Worm (Caenorhabditis elegans) whole organism, early embryonic: ENCODE measurements around the gene C53A5.17.

ENCODE experiments used
- B0310.2 ChIP-seq: sonication (generic microtip); optimal IDR thresholded peaks from 2 replicates; lab custom pipeline; 2016; ENCODE audit warnings: mild to moderate bottlenecking, missing genetic modification characterization, missing compliant biosample characterization
- F13C5.2 ChIP-seq: sonication (generic microtip); optimal IDR thresholded peaks from 2 replicates; lab custom pipeline; 2017; ENCODE audit warnings: mild to moderate bottlenecking, missing genetic modification characterization, inconsistent platforms, missing compliant biosample characterization
- aly-1 ChIP-seq: sonication (generic microtip); optimal IDR thresholded peaks from 2 replicates; lab custom pipeline; 2016; ENCODE audit warnings: missing genetic modification characterization, missing compliant biosample characterization
- ama-1 ChIP-seq: fragments of 150-350 bp; optimal IDR thresholded peaks from 2 replicates; lab custom pipeline; 2014
- ceh-13 ChIP-seq: fragments of 200-800 bp; sonication (Bioruptor generic); optimal IDR thresholded peaks from 2 replicates; lab custom pipeline; 2018; ENCODE audit warnings: mild to moderate bottlenecking, missing genetic modification characterization, missing compliant biosample characterization
- ceh-36 ChIP-seq: sonication (generic microtip); optimal IDR thresholded peaks from 2 replicates; lab custom pipeline; 2016; ENCODE audit warnings: missing genetic modification characterization, inconsistent platforms, missing compliant biosample characterization
- ets-7 ChIP-seq: sonication (generic microtip); optimal IDR thresholded peaks from 2 replicates; lab custom pipeline; 2016; ENCODE audit warnings: missing genotype, missing genetic modification characterization, missing compliant biosample characterization
- flt-1 ChIP-seq: fragments of 200-800 bp; sonication (Bioruptor generic); IDR thresholded peaks from 2 replicates; pipeline ENCODE4 v1.3.6; 2022; ENCODE audit warnings: missing genetic modification characterization, missing compliant biosample characterization
- hmbx-1 ChIP-seq: sonication (generic microtip); optimal IDR thresholded peaks from 2 replicates; lab custom pipeline; 2016; ENCODE audit warnings: mild to moderate bottlenecking, missing genetic modification characterization, missing compliant biosample characterization
- hmg-4 ChIP-seq: fragments of 200-800 bp; sonication (Bioruptor generic); optimal IDR thresholded peaks from 2 replicates; lab custom pipeline; 2018; ENCODE audit warnings: mild to moderate bottlenecking, missing genetic modification characterization, missing compliant biosample characterization
- hnd-1 ChIP-seq: sonication (generic microtip); optimal IDR thresholded peaks from 2 replicates; lab custom pipeline; 2016; ENCODE audit warnings: missing genetic modification characterization, missing compliant biosample characterization
- pes-1 ChIP-seq: fragments of 200-800 bp; sonication (Bioruptor generic); IDR thresholded peaks from 2 replicates; pipeline ENCODE4 v1.3.6; 2022; ENCODE audit warnings: missing genetic modification reagents, missing genetic modification characterization, missing compliant biosample characterization
- scrt-1 ChIP-seq: fragments of 200-800 bp; sonication (Bioruptor generic); IDR thresholded peaks from 2 replicates; pipeline ENCODE4 v1.3.6; 2022; ENCODE audit warnings: missing genetic modification characterization, missing compliant biosample characterization
- sea-1 ChIP-seq: fragments of 200-800 bp; sonication (Bioruptor generic); conservative IDR thresholded peaks from 2 replicates; pipeline ENCODE4 v1.3.6; 2022; ENCODE audit warnings: missing genetic modification characterization, missing compliant biosample characterization
- tbx-11 ChIP-seq: fragments of 200-800 bp; sonication (Bioruptor generic); IDR thresholded peaks from 2 replicates; pipeline ENCODE4 v1.3.6; 2022; ENCODE audit warnings: missing genetic modification characterization, missing compliant biosample characterization
- tbx-37 ChIP-seq: fragments of 200-800 bp; sonication (Bioruptor generic); conservative IDR thresholded peaks from 2 replicates; pipeline ENCODE4 v1.3.6; 2022; ENCODE audit warnings: missing genetic modification reagents, missing genetic modification characterization, missing compliant biosample characterization
- tra-4 ChIP-seq: sonication (generic microtip); optimal IDR thresholded peaks from 2 replicates; lab custom pipeline; 2017; ENCODE audit warnings: missing genetic modification characterization, missing compliant biosample characterization

C53A5.17 gene

ce11 chrV:14542138-14542537 lies 21.2 kb upstream of the C53A5.17 start:
- TF ChIP-seq tbx-11 (GFP tag; lab: Robert Waterston, UW) (no peak), scrt-1 (no peak)

- no peak for TF ChIP-seq hnd-1
- TF ChIP-seq ceh-36 (tag; lab: Kevin White, UChicago) = no peak
- TF ChIP-seq sea-1 = no peak
- TF ChIP-seq tbx-11 (GFP tag; lab: Robert Waterston, UW) = no peak
- TF ChIP-seq hmbx-1 (tag; lab: Kevin White, UChicago) = no peak
- TF ChIP-seq B0310.2 (tag; lab: Kevin White, UChicago) = no peak
Measured at ce11 chrV:14540932-14541331, 20.0 kb upstream of the C53A5.17 start.

ce11 chrV:14539355-14539754 lies 18.5 kb upstream of the C53A5.17 start:
- TF ChIP-seq hmg-4 (GFP tag; lab: Kevin White, UChicago) = no peak
- TF ChIP-seq tbx-11 (GFP tag; lab: Robert Waterston, UW) = no peak
- no peak for TF ChIP-seq pes-1 (GFP tag; lab: Robert Waterston, UW)
- TF ChIP-seq sea-1 = no peak
- TF ChIP-seq ets-7 (tag; lab: Kevin White, UChicago) = no peak
- TF ChIP-seq aly-1 = no peak
- no peak for TF ChIP-seq hmbx-1 (tag; lab: Kevin White, UChicago)
- TF ChIP-seq tra-4 (tag; lab: Kevin White, UChicago) = no peak
- no peak for TF ChIP-seq tbx-37 (GFP tag; lab: Robert Waterston, UW)
- TF ChIP-seq flt-1 = no peak
- TF ChIP-seq B0310.2 (tag; lab: Kevin White, UChicago) = no peak
- TF ChIP-seq ceh-36 (tag; lab: Kevin White, UChicago) = no peak
- TF ChIP-seq F13C5.2 = no peak
- TF ChIP-seq ama-1 (lab: Kevin White, UChicago) = no peak
- no peak for TF ChIP-seq ceh-13 (GFP tag; lab: Kevin White, UChicago)
- TF ChIP-seq scrt-1 = no peak
- TF ChIP-seq hnd-1 = no peak

ce11 chrV:14536274-14536673 lies 15.4 kb upstream of the C53A5.17 start, which contains the start of gene tag-191:
tag-191 (minus strand) TSS chrV:14536374.
- TF ChIP-seq B0310.2 (tag; lab: Kevin White, UChicago) (no peak), tbx-37 (GFP tag; lab: Robert Waterston, UW) (no peak), flt-1 (no peak), pes-1 (GFP tag; lab: Robert Waterston, UW) (no peak), tra-4 (tag; lab: Kevin White, UChicago) (no peak), ama-1 (lab: Kevin White, UChicago) (no peak), ets-7 (tag; lab: Kevin White, UChicago) (no peak), ceh-13 (GFP tag; lab: Kevin White, UChicago) (no peak), aly-1 (no peak), F13C5.2 (no peak)

- no peak for TF ChIP-seq pes-1 (GFP tag; lab: Robert Waterston, UW)
- no peak for TF ChIP-seq ets-7 (tag; lab: Kevin White, UChicago)
- no peak for TF ChIP-seq F13C5.2
Measured at ce11 chrV:14532374-14532773, 11.5 kb upstream of the C53A5.17 start.

- no peak for TF ChIP-seq flt-1
- TF ChIP-seq ama-1 (lab: Kevin White, UChicago) = no peak
- no peak for TF ChIP-seq scrt-1
- no peak for TF ChIP-seq sea-1
- TF ChIP-seq hmg-4 (GFP tag; lab: Kevin White, UChicago) = no peak
- TF ChIP-seq B0310.2 (tag; lab: Kevin White, UChicago) = no peak
- TF ChIP-seq ceh-36 (tag; lab: Kevin White, UChicago) = no peak
- no peak for TF ChIP-seq tbx-37 (GFP tag; lab: Robert Waterston, UW)
- no peak for TF ChIP-seq tra-4 (tag; lab: Kevin White, UChicago)
Measured at ce11 chrV:14530813-14531212, 9.9 kb upstream of the C53A5.17 start, which contains the start of gene kcnl-4. kcnl-4 (plus strand) TSS chrV:14531113.

ce11 chrV:14527210-14527609 lies 6.3 kb upstream of the C53A5.17 start:
- TF ChIP-seq hnd-1 (no peak), ama-1 (lab: Kevin White, UChicago) (no peak)

- TF ChIP-seq sea-1 = no peak
- no peak for TF ChIP-seq tbx-37 (GFP tag; lab: Robert Waterston, UW)
- no peak for TF ChIP-seq ceh-36 (tag; lab: Kevin White, UChicago)
- no peak for TF ChIP-seq scrt-1
- TF ChIP-seq hnd-1 = no peak
- TF ChIP-seq ama-1 (lab: Kevin White, UChicago) = no peak
Measured at ce11 chrV:14525089-14525488, 4.2 kb upstream of the C53A5.17 start, which contains the start of gene hda-1. hda-1 (plus strand) TSS chrV:14525389.

ce11 chrV:14523788-14524582 lies 3.1 kb upstream of the C53A5.17 start, which contains the start of gene ril-1:
ril-1 (minus strand) TSS chrV:14524129.
- TF ChIP-seq F13C5.2 (peak; percentile 51), hnd-1 (peak; percentile 8), scrt-1 (no peak), sea-1 (0 out of 2 replicates have a peak, but pooled peaks have one; percentile 54), ceh-13 (GFP tag; lab: Kevin White, UChicago) (peak; percentile 32), B0310.2 (tag; lab: Kevin White, UChicago) (no peak)
